Worm (Caenorhabditis elegans) whole organism, L2 larva: ENCODE results near the gene cest-5.2.

Experiments
- C34F6.9 ChIP-seq: fragments of 150-350 bp; optimal IDR thresholded peaks from 2 replicates; lab custom pipeline; 2014; ENCODE audit warnings: missing biosample characterization, missing genetic modification characterization
- R02D3.7 ChIP-seq: fragments of 150-350 bp; optimal IDR thresholded peaks from 2 replicates; lab custom pipeline; 2014; ENCODE audit warnings: missing biosample characterization, missing genetic modification characterization
- Y55F3AM.14 ChIP-seq: fragments of 200-800 bp; sonication (Bioruptor generic); optimal IDR thresholded peaks from 2 replicates; lab custom pipeline; 2018; ENCODE audit warnings: mild to moderate bottlenecking, missing genetic modification characterization, missing compliant biosample characterization
- ZK546.5 ChIP-seq: sonication (generic microtip); optimal IDR thresholded peaks from 2 replicates; lab custom pipeline; 2017; ENCODE audit warnings: missing biosample characterization, missing genetic modification characterization
- alr-1 ChIP-seq: fragments of 150-350 bp; optimal IDR thresholded peaks from 2 replicates; lab custom pipeline; 2014; ENCODE audit warnings: missing biosample characterization, missing genetic modification characterization
- aly-2 ChIP-seq: fragments of 150-350 bp; optimal IDR thresholded peaks from 2 replicates; lab custom pipeline; 2014; ENCODE audit warnings: missing biosample characterization, missing genetic modification characterization
- ama-1 ChIP-seq: fragments of 150-350 bp; optimal IDR thresholded peaks from 2 replicates; lab custom pipeline; 2018; ENCODE audit warnings: inconsistent platforms
- ceh-82 ChIP-seq: fragments of 150-350 bp; optimal IDR thresholded peaks from 2 replicates; lab custom pipeline; 2014; ENCODE audit warnings: missing biosample characterization, missing genetic modification characterization
- egl-27 ChIP-seq: sonication (generic microtip); optimal IDR thresholded peaks from 3 replicates; lab custom pipeline; 2017; ENCODE audit warnings: missing biosample characterization, missing genetic modification reagents, missing genetic modification characterization
- elt-1 ChIP-seq: fragments of 150-350 bp; optimal IDR thresholded peaks from 2 replicates; lab custom pipeline; 2014; ENCODE audit warnings: missing biosample characterization, missing genetic modification characterization
- elt-3 ChIP-seq: sonication (generic microtip); optimal IDR thresholded peaks from 2 replicates; lab custom pipeline; 2017; ENCODE audit warnings: missing biosample characterization, missing genetic modification characterization
- lin-11 ChIP-seq: fragments of 150-350 bp; sonication (generic microtip); optimal IDR thresholded peaks from 2 replicates; lab custom pipeline; 2014; ENCODE audit warnings: missing biosample characterization, missing genetic modification characterization, inconsistent platforms, mixed read lengths
- lin-13 ChIP-seq: fragments of 150-350 bp; optimal IDR thresholded peaks from 2 replicates; lab custom pipeline; 2014; ENCODE audit warnings: missing biosample characterization, missing genetic modification reagents, missing genetic modification characterization
- lin-39 ChIP-seq: fragments of 150-350 bp; optimal IDR thresholded peaks from 2 replicates; lab custom pipeline; 2014; ENCODE audit warnings: missing biosample characterization, missing genetic modification reagents, missing genetic modification characterization
- lsy-2 ChIP-seq, 2 experiments: fragments of 150-350 bp in 1 of 2; sonication (generic microtip) in 1 of 2; optimal IDR thresholded peaks; 2 replicates each; lab custom pipeline; 2014 to 2017; ENCODE audit warnings: missing biosample characterization in 2 of 2, missing genetic modification characterization in 2 of 2
- mab-5 ChIP-seq: fragments of 150-350 bp; optimal IDR thresholded peaks from 2 replicates; lab custom pipeline; 2014; ENCODE audit warnings: missing biosample characterization, missing genetic modification characterization
- mbf-1 ChIP-seq: sonication (generic microtip); optimal IDR thresholded peaks from 2 replicates; lab custom pipeline; 2017; ENCODE audit warnings: missing biosample characterization, missing genetic modification characterization
- mdl-1 ChIP-seq, 2 experiments: fragments of 150-350 bp in 1 of 2; sonication (generic microtip) in 1 of 2; optimal IDR thresholded peaks; 2 replicates each; lab custom pipeline; 2017; ENCODE audit warnings: missing biosample characterization in 2 of 2, missing genetic modification characterization in 2 of 2
- nhr-11 ChIP-seq: fragments of 150-350 bp; optimal IDR thresholded peaks from 2 replicates; lab custom pipeline; 2014; ENCODE audit warnings: missing biosample characterization, missing genetic modification characterization
- nhr-12 ChIP-seq: fragments of 150-350 bp; optimal IDR thresholded peaks from 2 replicates; lab custom pipeline; 2014; ENCODE audit warnings: missing biosample characterization, missing genetic modification characterization
- nhr-129 ChIP-seq: fragments of 150-350 bp; optimal IDR thresholded peaks from 2 replicates; lab custom pipeline; 2014; ENCODE audit warnings: missing biosample characterization, missing genetic modification characterization
- nhr-21 ChIP-seq: fragments of 150-350 bp; optimal IDR thresholded peaks from 2 replicates; lab custom pipeline; 2014; ENCODE audit warnings: missing biosample characterization, missing genetic modification characterization
- nhr-237 ChIP-seq: fragments of 150-350 bp; optimal IDR thresholded peaks from 2 replicates; lab custom pipeline; 2014; ENCODE audit warnings: missing biosample characterization, missing genetic modification characterization
- nhr-25 ChIP-seq: fragments of 150-350 bp; sonication (generic microtip); optimal IDR thresholded peaks from 3 replicates; lab custom pipeline; 2014; ENCODE audit warnings: missing biosample characterization, missing genetic modification characterization
- nhr-6 ChIP-seq: fragments of 150-350 bp; optimal IDR thresholded peaks from 2 replicates; lab custom pipeline; 2014; ENCODE audit warnings: missing biosample characterization, missing genetic modification characterization
- nhr-77 ChIP-seq: fragments of 150-350 bp; optimal IDR thresholded peaks from 2 replicates; lab custom pipeline; 2014; ENCODE audit warnings: missing biosample characterization, missing genetic modification characterization
- sem-4 ChIP-seq: fragments of 150-350 bp; optimal IDR thresholded peaks from 2 replicates; lab custom pipeline; 2014; ENCODE audit warnings: missing biosample characterization, missing genetic modification reagents, missing genetic modification characterization
- skn-1 ChIP-seq: sonication (generic microtip); optimal IDR thresholded peaks from 2 replicates; lab custom pipeline; 2017; ENCODE audit warnings: missing biosample characterization, missing genetic modification characterization
- sma-3 ChIP-seq: sonication (generic microtip); optimal IDR thresholded peaks from 2 replicates; lab custom pipeline; 2016; ENCODE audit warnings: missing genetic modification reagents, missing genetic modification characterization, missing compliant biosample characterization
- sma-9 ChIP-seq, 2 experiments: fragments of 150-350 bp in 1 of 2; sonication (generic microtip) in 1 of 2; optimal IDR thresholded peaks; 2 replicates each; lab custom pipeline; 2014 to 2016; ENCODE audit warnings: missing genetic modification characterization in 2 of 2, mild to moderate bottlenecking in 1 of 2, missing biosample characterization in 1 of 2, missing compliant biosample characterization in 1 of 2, missing genetic modification reagents in 1 of 2, moderate library complexity in 1 of 2
- snpc-4 ChIP-seq: fragments of 150-350 bp; optimal IDR thresholded peaks from 2 replicates; lab custom pipeline; 2014; ENCODE audit warnings: missing biosample characterization, missing genetic modification characterization
- unc-39 ChIP-seq: fragments of 150-350 bp; optimal IDR thresholded peaks from 2 replicates; lab custom pipeline; 2014; ENCODE audit warnings: missing biosample characterization, missing genetic modification characterization
- unc-55 ChIP-seq: fragments of 150-350 bp; sonication (generic microtip); optimal IDR thresholded peaks from 3 replicates; lab custom pipeline; 2014; ENCODE audit warnings: missing biosample characterization, missing genetic modification reagents, missing genetic modification characterization
- zag-1 ChIP-seq: fragments of 150-350 bp; optimal IDR thresholded peaks from 2 replicates; lab custom pipeline; 2014; ENCODE audit warnings: missing biosample characterization, missing genetic modification characterization
- ztf-1 ChIP-seq: fragments of 200-800 bp; sonication (Bioruptor generic); conservative IDR thresholded peaks from 2 replicates; pipeline ENCODE4 v1.3.6; 2022; ENCODE audit warnings: missing genetic modification characterization, missing compliant biosample characterization
- ztf-11 ChIP-seq: sonication (generic microtip); optimal IDR thresholded peaks from 2 replicates; lab custom pipeline; 2017; ENCODE audit warnings: missing biosample characterization, missing genetic modification characterization
- ztf-4 ChIP-seq: fragments of 150-350 bp; optimal IDR thresholded peaks from 2 replicates; lab custom pipeline; 2014; ENCODE audit warnings: missing biosample characterization, missing genetic modification characterization

cest-5.2 gene

ce11 chrIV:6585397-6585921 is 42.3 kb downstream of the cest-5.2 start, which contains the start of the genes F38A5.2 and dnj-11 (continued):
- TF ChIP-seq ZK546.5 (tag; lab: Kevin White, UChicago) (no peak), nhr-129 (tag; lab: Kevin White, UChicago) (peak; percentile 87), lin-13 (peak; percentile 83), mbf-1 (no peak), ztf-1 (GFP tag; lab: Robert Waterston, UW) (no peak), ceh-82 (no peak), nhr-12 (tag; lab: Kevin White, UChicago) (no peak), zag-1 (tag; lab: Kevin White, UChicago) (peak; percentile 37), sma-9 (GFP tag; optimal IDR thresholded peaks at IDR 0.05; lab: Kevin White, UChicago) (peak; percentile 88), sma-9 (tag; optimal IDR thresholded peaks at IDR 0.05; lab: Kevin White, UChicago) (no peak), mab-5 (peak; percentile 38), ztf-11 (tag; lab: Kevin White, UChicago) (no peak), Y55F3AM.14 (GFP tag; lab: Kevin White, UChicago) (no peak)

ce11 chrIV:6582604-6583003 is 45.1 kb downstream of the cest-5.2 start, which contains the start of gene odr-8:
Gene odr-8, minus strand, starts transcription at chrIV:6582704.
- no peak for TF ChIP-seq R02D3.7 (tag; lab: Kevin White, UChicago)
- TF ChIP-seq nhr-12 (tag; lab: Kevin White, UChicago) = no peak
- TF ChIP-seq unc-55 (GFP tag; lab: Kevin White, UChicago) = no peak
- no peak for TF ChIP-seq skn-1 (tag; lab: Kevin White, UChicago)
- TF ChIP-seq sma-3 = no peak
- TF ChIP-seq nhr-237 (tag; lab: Kevin White, UChicago) = no peak
- no peak for TF ChIP-seq unc-39 (tag; lab: Kevin White, UChicago)
- no peak for TF ChIP-seq nhr-6 (tag; lab: Kevin White, UChicago)
- TF ChIP-seq aly-2 (tag; lab: Kevin White, UChicago) = no peak
- no peak for TF ChIP-seq nhr-11 (tag; lab: Kevin White, UChicago)
- no peak for TF ChIP-seq snpc-4 (tag; lab: Kevin White, UChicago)
- TF ChIP-seq ceh-82 = no peak
- no peak for TF ChIP-seq nhr-21
- no peak for TF ChIP-seq nhr-25 (tag; lab: Kevin White, UChicago)
- TF ChIP-seq sem-4 (tag; lab: Kevin White, UChicago) = no peak
- no peak for TF ChIP-seq lin-11 (tag; lab: Kevin White, UChicago)
- no peak for TF ChIP-seq lsy-2 (tag; optimal IDR thresholded peaks at IDR 0.05; lab: Kevin White, UChicago)
- no peak for TF ChIP-seq mab-5
- TF ChIP-seq C34F6.9 (tag; lab: Kevin White, UChicago) = no peak

- TF ChIP-seq lin-11 (tag; lab: Kevin White, UChicago) (no peak), ceh-82 (no peak), aly-2 (tag; lab: Kevin White, UChicago) (no peak), egl-27 (tag; lab: Kevin White, UChicago) (no peak), unc-39 (tag; lab: Kevin White, UChicago) (no peak), lin-13 (no peak), C34F6.9 (tag; lab: Kevin White, UChicago) (no peak), ama-1 (lab: Kevin White, UChicago) (no peak), alr-1 (tag; lab: Kevin White, UChicago) (no peak), elt-1 (tag; lab: Kevin White, UChicago) (no peak), ztf-1 (GFP tag; lab: Robert Waterston, UW) (no peak), unc-55 (GFP tag; lab: Kevin White, UChicago) (no peak), ztf-4 (no peak), ztf-11 (tag; lab: Kevin White, UChicago) (no peak), nhr-12 (tag; lab: Kevin White, UChicago) (no peak), lin-39 (tag; lab: Kevin White, UChicago) (no peak), elt-3 (tag; lab: Kevin White, UChicago) (no peak)
Measured at ce11 chrIV:6581658-6582057, 46.1 kb downstream of the cest-5.2 start.

ce11 chrIV:6577914-6578313 is 49.8 kb downstream of the cest-5.2 start, which contains the start of gene C43G2.3:
Gene C43G2.3, plus strand, starts transcription at chrIV:6578214.
- TF ChIP-seq nhr-77 (tag; lab: Kevin White, UChicago) (no peak), unc-39 (tag; lab: Kevin White, UChicago) (no peak), ztf-1 (GFP tag; lab: Robert Waterston, UW) (no peak), mdl-1 (tag; optimal IDR thresholded peaks at IDR 0.05; lab: Kevin White, UChicago) (no peak), Y55F3AM.14 (GFP tag; lab: Kevin White, UChicago) (no peak), nhr-25 (tag; lab: Kevin White, UChicago) (no peak), ZK546.5 (tag; lab: Kevin White, UChicago) (no peak), aly-2 (tag; lab: Kevin White, UChicago) (no peak)
